Worm (Caenorhabditis elegans): ENCODE measurements around the gene lelo-4.

DNA sequence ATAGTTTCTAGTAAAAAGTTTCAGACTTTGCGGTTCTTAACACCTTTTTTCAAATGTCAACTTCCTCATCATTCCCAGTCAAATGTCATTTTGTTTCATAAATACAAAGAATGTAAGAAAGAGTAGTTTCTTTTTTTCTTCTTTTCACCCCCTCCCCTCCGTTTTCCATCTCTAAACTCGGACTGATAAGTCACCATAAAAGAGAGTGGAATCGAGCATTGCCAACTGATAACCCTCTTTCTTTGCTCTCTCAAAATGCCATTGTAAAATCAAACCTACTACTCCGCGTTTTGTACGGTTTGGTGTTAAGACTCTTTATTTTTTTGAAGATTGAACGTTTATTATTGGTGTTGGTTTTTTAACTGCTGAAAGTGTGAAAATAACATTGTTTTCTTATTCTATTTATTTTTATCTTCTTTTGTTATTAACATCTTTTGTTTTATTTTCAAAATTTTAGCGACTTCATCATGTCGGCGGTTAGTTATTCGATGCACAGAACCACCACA is 35.1 kb downstream of the lelo-4 start, which contains the start of gene ifb-2:
- TF ChIP-seq dao-5 (tag; optimal IDR thresholded peaks at IDR 0.05) (no peak), him-1 (tag; optimal IDR thresholded peaks at IDR 0.05) (no peak)
